Worm (Caenorhabditis elegans): ENCODE results near the gene C04C11.1.
A peak's percentile ranks its signal among the peaks of the same experiment; 100 is the strongest.
"Not testable (repeated sequence)": the region's sequence is repeated elsewhere in the genome, so short reads cannot be mapped to it uniquely, and the experiment has no call there.

The C04C11.1 gene

ce11 chrX:14020290-14020689 lies at the start of gene C04C11.1:
TSS of gene C04C11.1 (plus strand) at chrX:14020590.
- no peak for TF ChIP-seq F13C5.2 (tag; optimal IDR thresholded peaks at IDR 0.05)
- TF ChIP-seq ama-1 (optimal IDR thresholded peaks at IDR 0.05) = no peak
- no peak for TF ChIP-seq pes-1 (GFP tag; IDR thresholded peaks at IDR 0.05)
- no peak for TF ChIP-seq hmbx-1 (tag; optimal IDR thresholded peaks at IDR 0.05)
- TF ChIP-seq flt-1 (GFP tag; IDR thresholded peaks at IDR 0.05) = no peak
- TF ChIP-seq tbx-37 (GFP tag; conservative IDR thresholded peaks at IDR 0.05) = no peak
- no peak for TF ChIP-seq B0310.2 (tag; optimal IDR thresholded peaks at IDR 0.05)

- TF ChIP-seq sea-1 (GFP tag; conservative IDR thresholded peaks at IDR 0.05) (0 out of 2 replicates have a peak, but pooled peaks have one; percentile 7), flt-1 (GFP tag; IDR thresholded peaks at IDR 0.05) (0 out of 2 replicates have a peak, but pooled peaks have one; percentile 4), pes-1 (GFP tag; IDR thresholded peaks at IDR 0.05) (peak; percentile 15; the same call in 1 of the 2 replicates), tbx-37 (GFP tag; conservative IDR thresholded peaks at IDR 0.05) (0 out of 2 replicates have a peak, but pooled peaks have one; percentile 34)
Measured at ce11 chrX:13973086-13973485, 47.3 kb upstream of the C04C11.1 start.

ce11 chrX:13973769-13974168 lies 46.6 kb upstream of the C04C11.1 start:
- no peak for TF ChIP-seq ceh-36 (tag; optimal IDR thresholded peaks at IDR 0.05)
- TF ChIP-seq ceh-13 (GFP tag; optimal IDR thresholded peaks at IDR 0.05) = no peak
- TF ChIP-seq aly-1 (tag; optimal IDR thresholded peaks at IDR 0.05) = no peak
- TF ChIP-seq tra-4 (tag; optimal IDR thresholded peaks at IDR 0.05) = no peak
- TF ChIP-seq hmbx-1 (tag; optimal IDR thresholded peaks at IDR 0.05) = no peak
- TF ChIP-seq B0310.2 (tag; optimal IDR thresholded peaks at IDR 0.05) = no peak
- TF ChIP-seq scrt-1 (GFP tag; IDR thresholded peaks at IDR 0.05) = no peak
- TF ChIP-seq pes-1 (GFP tag; IDR thresholded peaks at IDR 0.05) = no peak

- TF ChIP-seq tbx-11 (GFP tag; IDR thresholded peaks at IDR 0.05) (no peak), hmg-4 (GFP tag; optimal IDR thresholded peaks at IDR 0.05) (no peak), ceh-36 (tag; optimal IDR thresholded peaks at IDR 0.05) (no peak), ets-7 (tag; optimal IDR thresholded peaks at IDR 0.05) (no peak), tbx-37 (GFP tag; conservative IDR thresholded peaks at IDR 0.05) (no peak), ama-1 (optimal IDR thresholded peaks at IDR 0.05) (no peak), scrt-1 (GFP tag; IDR thresholded peaks at IDR 0.05) (no peak), B0310.2 (tag; optimal IDR thresholded peaks at IDR 0.05) (no peak), aly-1 (tag; optimal IDR thresholded peaks at IDR 0.05) (no peak)
Measured at ce11 chrX:13974448-13975071, 45.8 kb upstream of the C04C11.1 start.

- TF ChIP-seq hmg-4 (GFP tag; optimal IDR thresholded peaks at IDR 0.05) = no peak
- no peak for TF ChIP-seq scrt-1 (GFP tag; IDR thresholded peaks at IDR 0.05)
- TF ChIP-seq ama-1 (optimal IDR thresholded peaks at IDR 0.05) = no peak
- no peak for TF ChIP-seq tra-4 (tag; optimal IDR thresholded peaks at IDR 0.05)
- no peak for TF ChIP-seq tbx-11 (GFP tag; IDR thresholded peaks at IDR 0.05)
- TF ChIP-seq tbx-37 (GFP tag; conservative IDR thresholded peaks at IDR 0.05) = no peak
Measured at ce11 chrX:13975314-13975713, 45.1 kb upstream of the C04C11.1 start, which contains the start of gene F48F7.5. TSS of gene F48F7.5 (plus strand) at chrX:13975653.

ce11 chrX:13977439-13978118 lies 42.8 kb upstream of the C04C11.1 start, which contains the start of gene F48F7.6:
TSS of gene F48F7.6 (plus strand) at chrX:13977829.
- peak; percentile 72 for TF ChIP-seq hmg-4 (GFP tag; optimal IDR thresholded peaks at IDR 0.05)
- peak; percentile 40; the same call in 1 of the 2 replicates for TF ChIP-seq flt-1 (GFP tag; IDR thresholded peaks at IDR 0.05)
- no peak for TF ChIP-seq ceh-36 (tag; optimal IDR thresholded peaks at IDR 0.05)
- TF ChIP-seq aly-1 (tag; optimal IDR thresholded peaks at IDR 0.05) = peak; percentile 60
- peak; percentile 50 for TF ChIP-seq F13C5.2 (tag; optimal IDR thresholded peaks at IDR 0.05)

ce11 chrX:13980417-13980816 lies 40.0 kb upstream of the C04C11.1 start, which contains the start of gene arrd-24:
TSS of gene arrd-24 (minus strand) at chrX:13980517.
- TF ChIP-seq aly-1 (tag; optimal IDR thresholded peaks at IDR 0.05); scrt-1 (GFP tag; IDR thresholded peaks at IDR 0.05); B0310.2 (tag; optimal IDR thresholded peaks at IDR 0.05): not testable (repeated sequence)

- TF ChIP-seq ceh-13 (GFP tag; optimal IDR thresholded peaks at IDR 0.05) = no peak
- no peak for TF ChIP-seq ets-7 (tag; optimal IDR thresholded peaks at IDR 0.05)
- no peak for TF ChIP-seq hmg-4 (GFP tag; optimal IDR thresholded peaks at IDR 0.05)
- no peak for TF ChIP-seq hmbx-1 (tag; optimal IDR thresholded peaks at IDR 0.05)
- TF ChIP-seq ceh-36 (tag; optimal IDR thresholded peaks at IDR 0.05) = no peak
- TF ChIP-seq tbx-37 (GFP tag; conservative IDR thresholded peaks at IDR 0.05) = no peak
- TF ChIP-seq tra-4 (tag; optimal IDR thresholded peaks at IDR 0.05) = no peak
- no peak for TF ChIP-seq hnd-1 (tag; optimal IDR thresholded peaks at IDR 0.05)
- no peak for TF ChIP-seq aly-1 (tag; optimal IDR thresholded peaks at IDR 0.05)
- TF ChIP-seq B0310.2 (tag; optimal IDR thresholded peaks at IDR 0.05) = no peak
- no peak for TF ChIP-seq pes-1 (GFP tag; IDR thresholded peaks at IDR 0.05)
- no peak for TF ChIP-seq ama-1 (optimal IDR thresholded peaks at IDR 0.05)
- no peak for TF ChIP-seq flt-1 (GFP tag; IDR thresholded peaks at IDR 0.05)
- TF ChIP-seq tbx-11 (GFP tag; IDR thresholded peaks at IDR 0.05) = no peak
- TF ChIP-seq sea-1 (GFP tag; conservative IDR thresholded peaks at IDR 0.05) = no peak
- no peak for TF ChIP-seq scrt-1 (GFP tag; IDR thresholded peaks at IDR 0.05)
- TF ChIP-seq F13C5.2 (tag; optimal IDR thresholded peaks at IDR 0.05) = no peak
Measured at ce11 chrX:13986307-13986706, 34.1 kb upstream of the C04C11.1 start, which contains the start of gene irld-24. TSS of gene irld-24 (plus strand) at chrX:13986607.
